Fruit fly (Drosophila melanogaster): ENCODE results near the gene CG31342.

Gene CG31342

DNA sequence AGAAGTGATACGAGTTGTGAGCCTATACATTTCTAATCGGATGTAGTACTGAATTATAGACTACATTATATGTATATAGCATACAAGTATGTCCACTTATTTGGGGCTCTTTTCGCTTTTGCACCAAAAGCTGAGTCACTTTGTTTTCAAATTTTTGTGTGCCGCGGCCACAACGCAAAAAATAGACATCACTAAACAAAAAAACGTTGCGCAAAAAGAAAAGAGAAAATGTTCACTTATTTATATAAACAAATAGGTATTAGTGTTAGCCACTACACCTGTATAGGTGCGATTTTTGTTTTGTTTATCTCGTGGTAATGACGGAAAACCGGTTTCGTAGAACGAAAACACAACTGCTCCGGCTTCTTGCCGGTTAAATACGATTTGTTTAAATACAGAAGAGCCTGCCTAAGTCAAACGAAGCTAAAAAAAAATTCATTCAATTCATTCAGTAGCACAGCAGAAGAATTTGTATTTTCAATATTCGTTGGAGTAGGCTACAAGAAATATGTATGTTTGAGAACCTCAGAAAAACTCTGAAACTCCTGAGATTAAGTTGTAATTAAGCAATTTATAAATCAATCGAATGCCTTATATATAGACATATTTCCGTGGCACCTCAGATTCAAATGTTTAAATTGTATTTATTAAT lies 2.7 kb upstream of the CG31342 start (continued):
- TF ChIP-seq H15 (GFP tag; IDR thresholded peaks at IDR 0.05): no peak
- no peak for TF ChIP-seq CG8089 (GFP tag; optimal IDR thresholded peaks at IDR 0.05)
- peak; percentile 51 for TF ChIP-seq sd (tag; optimal IDR thresholded peaks at IDR 0.05)
- no peak for TF ChIP-seq CG18262 (tag; optimal IDR thresholded peaks at IDR 0.05)
- TF ChIP-seq row (GFP tag; IDR thresholded peaks at IDR 0.05): peak; percentile 55; the same call in 2 of the 3 replicates
- TF ChIP-seq cato (GFP tag; optimal IDR thresholded peaks at IDR 0.05; ENCODE audit: borderline replicate concordance): no peak
- no peak for TF ChIP-seq CG4617 (GFP tag; optimal IDR thresholded peaks at IDR 0.05; ENCODE audit: borderline replicate concordance)
- no peak for TF ChIP-seq CG15479 (GFP tag; optimal IDR thresholded peaks at IDR 0.05)
- TF ChIP-seq ab (GFP tag; optimal IDR thresholded peaks at IDR 0.05): no peak
- TF ChIP-seq pita (GFP tag; optimal IDR thresholded peaks at IDR 0.05): no peak
- TF ChIP-seq kni (GFP tag; optimal IDR thresholded peaks at IDR 0.05): peak; percentile 4
- TF ChIP-seq CG32532 (GFP tag; IDR thresholded peaks at IDR 0.05): peak; percentile 41; the same call in 1 of the 2 replicates
- TF ChIP-seq slou (GFP tag; optimal IDR thresholded peaks at IDR 0.05): no peak
- peak in 1 of 2 experiments; percentile 85 for TF ChIP-seq Pdp1 (GFP tag; optimal IDR thresholded peaks at IDR 0.05)
- TF ChIP-seq lilli (GFP tag; optimal IDR thresholded peaks at IDR 0.05): peak; percentile 10
- peak; percentile 37 for TF ChIP-seq exex (tag; optimal IDR thresholded peaks at IDR 0.05)
- TF ChIP-seq Oaz (GFP tag; IDR thresholded peaks at IDR 0.05): no peak
- peak; percentile 96 for TF ChIP-seq grau (tag; optimal IDR thresholded peaks at IDR 0.05)
- TF ChIP-seq CG10959 (GFP tag; IDR thresholded peaks at IDR 0.05): no peak
- TF ChIP-seq PHDP (tag; optimal IDR thresholded peaks at IDR 0.05): no peak
- peak; percentile 30 for TF ChIP-seq gem (tag; optimal IDR thresholded peaks at IDR 0.05)
- TF ChIP-seq chinmo (GFP tag; IDR thresholded peaks at IDR 0.05; ENCODE audit: partially characterized antibody): peak; percentile 51; the same call in 1 of the 4 replicates
- no peak for TF ChIP-seq NC2β (GFP tag; optimal IDR thresholded peaks at IDR 0.05)
- no peak for TF ChIP-seq zfh1 (GFP tag; IDR thresholded peaks at IDR 0.05)
- peak; percentile 22 for TF ChIP-seq CG3281 (GFP tag; optimal IDR thresholded peaks at IDR 0.05)
- no peak for TF ChIP-seq onecut (GFP tag; IDR thresholded peaks at IDR 0.05)
- TF ChIP-seq wor (GFP tag; IDR thresholded peaks at IDR 0.05): no peak
- no peak for TF ChIP-seq CG7987 (GFP tag; optimal IDR thresholded peaks at IDR 0.05)
- no peak for TF ChIP-seq CG9727 (GFP tag; optimal IDR thresholded peaks at IDR 0.05)
- peak; percentile 49 for TF ChIP-seq Rfx (GFP tag; IDR thresholded peaks at IDR 0.05)
- TF ChIP-seq mirr (GFP tag; optimal IDR thresholded peaks at IDR 0.05): peak; percentile 12
- no peak for TF ChIP-seq CG17802 (tag; optimal IDR thresholded peaks at IDR 0.05)
- TF ChIP-seq lov (optimal IDR thresholded peaks at IDR 0.05): no peak
- no peak for TF ChIP-seq lov (GFP tag; IDR thresholded peaks at IDR 0.05)
- peak; percentile 5; the same call in 1 of the 2 replicates for TF ChIP-seq CG13287 (GFP tag; IDR thresholded peaks at IDR 0.05; ENCODE audit: partially characterized antibody)
- peak; percentile 60 for TF ChIP-seq slbo (GFP tag; IDR thresholded peaks at IDR 0.05)
- TF ChIP-seq Sox102F (GFP tag; optimal IDR thresholded peaks at IDR 0.05): no peak
- TF ChIP-seq CG11504 (tag; optimal IDR thresholded peaks at IDR 0.05): no peak
- no peak for TF ChIP-seq klu (GFP tag; IDR thresholded peaks at IDR 0.05)
- TF ChIP-seq CG2120 (GFP tag; optimal IDR thresholded peaks at IDR 0.05): peak; percentile 37
- no peak for TF ChIP-seq ewg (GFP tag; optimal IDR thresholded peaks at IDR 0.05)
- TF ChIP-seq Hey (tag; optimal IDR thresholded peaks at IDR 0.05): no peak
- peak; percentile 61 for TF ChIP-seq sens (GFP tag)
- peak; percentile 39 for TF ChIP-seq CG13624 (GFP tag; optimal IDR thresholded peaks at IDR 0.05)
- TF ChIP-seq CG10543 (GFP tag; optimal IDR thresholded peaks at IDR 0.05): peak; percentile 29
